Worm (Caenorhabditis elegans): ENCODE results near the gene ver-4.

The ver-4 gene

ce11 chrX:10971118-10971517, 11.0 kb upstream of the ver-4 start:
- no peak for TF ChIP-seq unc-62 (GFP tag; optimal IDR thresholded peaks at IDR 0.05)

DNA sequence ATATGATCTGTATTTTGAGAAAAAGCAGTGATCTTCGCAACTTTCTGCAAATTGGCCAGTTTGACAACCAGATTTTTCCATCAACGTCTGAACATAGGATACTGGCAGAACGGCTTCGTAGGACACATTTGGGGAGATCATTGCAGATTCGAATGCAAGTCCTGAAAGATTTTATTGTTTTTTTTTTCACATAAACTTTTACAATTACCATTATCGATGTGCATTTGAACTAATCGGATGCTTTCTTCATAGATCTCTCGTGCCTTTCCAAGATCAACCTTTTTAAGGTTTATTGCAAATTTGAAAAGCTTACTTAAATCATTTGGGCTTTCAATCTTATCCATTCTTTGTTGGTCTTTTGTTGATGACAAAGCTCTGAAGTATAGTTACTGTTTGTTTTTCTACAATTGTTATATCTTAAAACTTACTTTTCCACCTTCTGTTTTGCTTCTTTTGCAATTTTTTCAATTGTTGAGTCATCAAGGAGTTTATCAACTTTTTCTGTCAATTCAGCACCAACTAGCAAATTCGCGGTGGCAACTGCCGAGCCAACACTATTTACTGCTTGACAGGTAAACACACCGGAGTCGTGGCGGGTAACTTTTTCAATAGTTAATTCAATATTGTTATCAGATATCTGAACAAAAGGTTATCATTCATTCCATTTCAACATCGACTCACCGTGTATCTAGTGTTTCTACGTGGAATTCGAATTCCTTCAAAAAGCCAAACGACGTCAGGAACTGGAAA, 5.5 kb upstream of the ver-4 start:
- TF ChIP-seq unc-62 (GFP tag; optimal IDR thresholded peaks at IDR 0.05), result no peak

- TF ChIP-seq unc-62 (GFP tag; optimal IDR thresholded peaks at IDR 0.05), result no peak
Measured at ce11 chrX:10979186-10979585, 3.0 kb upstream of the ver-4 start, which contains the start of gene pxn-2. Gene pxn-2 (minus strand): TSS chrX:10979286.

ce11 chrX:10981374-10981773, 777 bp upstream of the ver-4 start:
- TF ChIP-seq unc-62 (GFP tag; optimal IDR thresholded peaks at IDR 0.05), result no peak

ce11 chrX:10989286-10989685, 7.1 kb downstream of the ver-4 start:
- TF ChIP-seq unc-62 (GFP tag; optimal IDR thresholded peaks at IDR 0.05), result no peak

DNA sequence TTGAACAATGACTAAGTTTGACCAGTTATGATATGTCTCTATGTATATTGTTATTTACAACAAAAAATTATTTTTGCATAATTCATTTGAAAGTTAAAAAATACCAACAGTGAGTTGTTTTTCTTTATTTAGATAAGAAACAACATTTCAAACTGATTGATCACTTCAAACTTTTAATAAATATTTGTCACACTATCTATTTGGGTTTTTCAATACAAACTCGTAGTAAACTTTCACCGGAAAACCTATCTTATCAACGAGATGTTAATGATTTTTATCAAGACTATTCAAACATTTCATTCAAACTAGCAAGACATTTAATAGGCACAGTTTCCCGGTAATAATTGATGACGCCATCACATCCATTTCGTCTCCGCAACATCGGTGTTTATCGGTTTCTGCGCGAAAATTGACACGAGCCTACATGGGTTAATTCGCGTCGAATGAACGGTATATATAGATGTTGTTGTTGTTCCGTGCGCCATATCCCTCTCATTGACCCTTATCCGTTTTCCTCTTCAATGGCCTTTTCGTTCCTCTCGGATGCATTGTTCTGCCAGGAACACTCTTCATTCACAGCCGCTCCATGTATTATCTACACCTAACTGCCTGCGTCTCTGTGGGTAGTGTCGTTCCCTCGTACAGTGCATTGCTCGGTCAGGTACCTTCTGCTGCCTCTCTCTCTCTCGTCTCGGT, 8.2 kb downstream of the ver-4 start:
- no peak for TF ChIP-seq unc-62 (GFP tag; optimal IDR thresholded peaks at IDR 0.05)

- no peak for TF ChIP-seq unc-62 (GFP tag; optimal IDR thresholded peaks at IDR 0.05)
Measured at ce11 chrX:10990855-10991176, 8.7 kb downstream of the ver-4 start.

DNA sequence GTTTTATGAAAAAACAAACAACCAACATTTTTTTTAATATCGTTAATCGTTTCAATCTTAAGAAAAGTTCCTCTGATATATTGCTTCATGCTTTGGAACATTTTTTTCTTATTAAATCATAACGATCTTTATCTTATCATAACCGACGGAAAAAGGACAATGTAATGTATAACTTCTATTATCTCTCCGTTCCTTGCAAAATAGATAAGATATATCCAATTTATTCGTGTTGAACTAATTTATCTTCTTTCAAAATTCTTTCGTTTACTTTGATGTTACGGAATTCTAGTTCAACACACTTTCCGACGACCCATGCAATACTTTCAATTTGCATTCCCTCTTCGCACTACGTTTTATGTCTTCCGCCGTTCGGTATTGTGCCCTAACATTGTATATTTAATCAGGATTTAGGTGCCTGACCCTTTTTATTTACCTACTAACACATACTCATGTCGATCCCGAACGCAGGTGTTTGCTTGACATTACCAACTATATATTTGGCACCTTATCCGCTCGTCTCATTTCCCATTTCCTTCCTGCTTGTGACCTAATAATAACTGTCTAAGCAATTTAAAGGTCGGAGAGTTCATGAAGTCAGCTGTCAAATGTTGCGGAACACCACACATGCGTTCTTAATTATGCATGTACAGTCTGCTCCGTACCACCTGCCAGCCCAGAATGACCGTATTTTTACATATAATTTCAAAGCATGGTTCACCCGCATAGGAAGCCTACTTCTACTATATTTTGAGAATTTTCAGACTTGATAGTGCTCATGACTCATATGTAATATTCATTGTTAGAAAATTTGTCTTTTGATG, 9.4 kb downstream of the ver-4 start:
- TF ChIP-seq unc-62 (GFP tag; optimal IDR thresholded peaks at IDR 0.05), result no peak

- no peak for TF ChIP-seq unc-62 (GFP tag; optimal IDR thresholded peaks at IDR 0.05)
Measured at ce11 chrX:10992177-10992576, 10.0 kb downstream of the ver-4 start, which contains the start of gene ver-3. Gene ver-3 (plus strand): TSS chrX:10992477.

- no peak for TF ChIP-seq unc-62 (GFP tag; optimal IDR thresholded peaks at IDR 0.05)
Measured at ce11 chrX:10999176-10999575, 17.0 kb downstream of the ver-4 start, which contains the start of gene F59F3.6. Gene F59F3.6 (minus strand): TSS chrX:10999276.

DNA sequence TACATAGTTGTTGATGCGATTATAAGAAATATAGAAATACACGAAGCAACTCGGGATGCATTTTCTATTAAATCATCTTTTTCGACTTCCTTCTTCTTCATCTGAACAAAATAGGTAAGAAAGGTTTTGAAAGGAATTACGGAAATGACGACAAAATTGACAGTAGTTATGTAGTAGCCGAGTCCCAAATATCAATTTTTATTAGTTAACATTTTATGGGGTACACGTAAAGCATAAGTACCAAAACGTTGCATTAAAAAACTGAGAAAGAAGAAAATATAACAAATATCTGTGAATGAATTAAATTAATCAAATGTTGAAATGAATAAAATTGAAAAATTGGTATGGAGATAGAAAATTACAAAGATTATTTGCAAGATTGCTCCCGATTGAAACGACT, 19.6 kb downstream of the ver-4 start, which contains the start of gene col-177:
col-177 (minus strand) TSS at position 101 of the 400 bp plus-strand sequence.
- no peak for TF ChIP-seq unc-62 (GFP tag; optimal IDR thresholded peaks at IDR 0.05)

- no peak for TF ChIP-seq unc-62 (GFP tag; optimal IDR thresholded peaks at IDR 0.05)
Measured at ce11 chrX:11003701-11004100, 21.6 kb downstream of the ver-4 start.

ce11 chrX:11007393-11007792, 25.2 kb downstream of the ver-4 start:
- no peak for TF ChIP-seq unc-62 (GFP tag; optimal IDR thresholded peaks at IDR 0.05)

ce11 chrX:11008052-11008451, 25.9 kb downstream of the ver-4 start, which contains the start of gene del-5:
Gene del-5 (minus strand): TSS chrX:11008181.
- TF ChIP-seq unc-62 (GFP tag; optimal IDR thresholded peaks at IDR 0.05), result no peak

DNA sequence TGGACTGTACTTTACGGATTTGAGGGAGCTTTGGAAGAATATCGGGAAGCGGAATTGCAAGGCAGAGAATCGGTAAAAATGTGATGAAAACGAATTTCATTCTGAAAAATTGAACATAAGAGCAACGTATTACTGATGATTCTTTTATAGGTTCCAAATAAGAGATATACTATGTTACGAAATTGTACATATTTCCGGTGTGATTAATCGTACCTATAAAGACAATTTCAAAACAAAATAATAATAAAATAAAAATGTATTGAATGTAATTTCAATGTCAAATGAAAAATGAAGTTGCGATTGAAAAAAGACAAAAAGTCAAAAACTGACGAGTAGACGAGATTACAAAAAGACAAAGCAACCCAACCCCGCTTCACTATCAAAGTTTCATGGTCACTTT, 26.8 kb downstream of the ver-4 start, which contains the start of gene ttr-31:
ttr-31 (minus strand) TSS at position 101 of the 400 bp plus-strand sequence.
- no peak for TF ChIP-seq unc-62 (GFP tag; optimal IDR thresholded peaks at IDR 0.05)

- no peak for TF ChIP-seq unc-62 (GFP tag; optimal IDR thresholded peaks at IDR 0.05)
Measured at ce11 chrX:11010565-11010964, 28.4 kb downstream of the ver-4 start, which contains the start of gene F58A3.4. Gene F58A3.4 (minus strand): TSS chrX:11010665.
